Worm (Caenorhabditis elegans) whole organism, young adult: Measurements from ENCODE around the gene gap-1.

ENCODE experiments used
- ama-1 ChIP-seq, 3 experiments: fragments of 150-350 bp in 1 of 3; sonication (generic microtip) in 2 of 3; optimal IDR thresholded peaks; 2 replicates each; lab custom pipeline; 2014 to 2018; ENCODE audit warnings: missing biosample characterization in 2 of 3, missing genetic modification characterization in 2 of 3, missing genetic modification reagents in 2 of 3
- chd-7 ChIP-seq: sonication (generic microtip); optimal IDR thresholded peaks from 2 replicates; lab custom pipeline; 2016; ENCODE audit warnings: mild to moderate bottlenecking, missing genetic modification characterization, moderate library complexity, missing compliant biosample characterization
- fkh-3 ChIP-seq: sonication (generic microtip); optimal IDR thresholded peaks from 2 replicates; lab custom pipeline; 2016; ENCODE audit warnings: mild to moderate bottlenecking, missing genetic modification characterization, missing compliant biosample characterization
- madf-10 ChIP-seq: sonication (generic microtip); optimal IDR thresholded peaks from 2 replicates; lab custom pipeline; 2016; ENCODE audit warnings: mild to moderate bottlenecking, missing genetic modification characterization, missing compliant biosample characterization
- madf-3 ChIP-seq: fragments of 200-800 bp; sonication (Bioruptor generic); IDR thresholded peaks from 2 replicates; pipeline ENCODE4 v1.3.6; 2022; ENCODE audit warnings: missing genetic modification reagents, missing genetic modification characterization, missing compliant biosample characterization
- snpc-4 ChIP-seq, 5 experiments: fragments of 150-350 bp in 1 of 5; sonication (generic microtip) in 4 of 5; optimal IDR thresholded peaks; 2 replicates each; lab custom pipeline; 2014 to 2018; ENCODE audit warnings: missing genetic modification characterization in 5 of 5, missing biosample characterization in 3 of 5, antibody characterized with exemption in 2 of 5, mild to moderate bottlenecking in 2 of 5, missing compliant biosample characterization in 2 of 5, missing genotype in 2 of 5, moderate library complexity in 2 of 5, missing genetic modification reagents in 1 of 5
- xnd-1 ChIP-seq: sonication (generic microtip); optimal IDR thresholded peaks from 2 replicates; lab custom pipeline; 2016; ENCODE audit warnings: missing genotype, missing genetic modification reagents, missing genetic modification characterization, missing compliant biosample characterization

DNA sequence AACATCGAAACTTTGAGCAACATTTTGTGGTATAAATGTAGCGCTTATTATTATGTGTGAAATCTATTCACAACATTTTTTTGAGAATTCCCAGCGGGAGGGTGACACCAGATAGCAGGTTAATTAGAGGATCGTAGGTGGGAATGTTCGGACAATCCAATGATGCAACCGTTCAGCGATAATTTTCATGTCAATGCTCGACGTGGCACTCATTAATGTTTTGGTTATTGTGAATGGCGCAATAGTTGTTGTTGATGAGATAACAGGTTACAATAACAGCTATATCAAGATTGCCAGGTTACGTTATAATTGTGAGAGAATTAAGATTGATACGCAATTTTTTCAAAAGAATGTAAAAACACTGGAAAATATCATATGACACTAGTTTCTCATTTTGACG is 39.0 kb downstream of the gap-1 start:
- TF ChIP-seq madf-10 (no peak), snpc-4 (GFP tag; optimal IDR thresholded peaks at IDR 0.05; lab: Kevin White, UChicago) (no peak), snpc-4 (tag; optimal IDR thresholded peaks at IDR 0.05; lab: Kevin White, UChicago) (no peak), chd-7 (tag; lab: Kevin White, UChicago) (no peak), madf-3 (GFP tag; lab: Robert Waterston, UW) (no peak), fkh-3 (tag; lab: Kevin White, UChicago) (no peak), xnd-1 (tag; lab: Kevin White, UChicago) (no peak), ama-1 (optimal IDR thresholded peaks at IDR 0.05; lab: Kevin White, UChicago) (no peak), ama-1 (GFP tag; optimal IDR thresholded peaks at IDR 0.05; lab: Kevin White, UChicago) (no peak)
